Fruit fly (Drosophila melanogaster) whole organism, wandering third instar larva: ENCODE measurements around the gene CG43439.

Source experiments
- Abd-B ChIP-seq: fragments of >200 bp; optimal IDR thresholded peaks from 2 replicates; lab custom pipeline; 2017; ENCODE audit warnings: missing biosample characterization, missing genetic modification characterization
- CG32264 ChIP-seq: fragments of 200-800 bp; sonication (Bioruptor generic); optimal IDR thresholded peaks from 2 replicates; lab custom pipeline; 2016; ENCODE audit warnings: missing biosample characterization, missing genetic modification characterization
- CG9705 ChIP-seq: fragments of 200-800 bp; sonication (Bioruptor generic); optimal IDR thresholded peaks from 2 replicates; lab custom pipeline; 2018; ENCODE audit warnings: missing biosample characterization, mild to moderate bottlenecking, missing genetic modification characterization
- CrebA ChIP-seq: fragments of 200-800 bp; sonication (Bioruptor generic); optimal IDR thresholded peaks from 2 replicates; lab custom pipeline; 2016; ENCODE audit warnings: missing biosample characterization, mild to moderate bottlenecking, missing genetic modification characterization, borderline replicate concordance
- Dfd ChIP-seq: fragments of >200 bp; optimal IDR thresholded peaks from 2 replicates; lab custom pipeline; 2017; ENCODE audit warnings: missing biosample characterization, missing genetic modification characterization
- Dif ChIP-seq: fragments of 200-275, 200-300 bp; sonication (Bioruptor generic); optimal IDR thresholded peaks from 2 replicates; lab custom pipeline; 2018; ENCODE audit warnings: missing biosample characterization, missing genetic modification characterization; ENCODE audit not compliant: partially characterized antibody
- GATAd ChIP-seq: sonication (Bioruptor generic); optimal IDR thresholded peaks from 2 replicates; lab custom pipeline; 2016; ENCODE audit warnings: missing biosample characterization, missing genetic modification characterization
- HLH106 ChIP-seq: fragments of 200-800 bp; optimal IDR thresholded peaks from 3 replicates; lab custom pipeline; 2019; ENCODE audit warnings: missing biosample characterization, mild to moderate bottlenecking, missing genetic modification characterization, moderate library complexity
- Hnf4 ChIP-seq: fragments of 200-800 bp; sonication (Bioruptor generic); optimal IDR thresholded peaks from 2 replicates; lab custom pipeline; 2016; ENCODE audit warnings: missing biosample characterization, mild to moderate bottlenecking, missing genetic modification characterization
- Hr78 ChIP-seq: fragments of >200 bp; optimal IDR thresholded peaks from 2 replicates; lab custom pipeline; 2017; ENCODE audit warnings: missing biosample characterization, missing genetic modification characterization
- Hr83 ChIP-seq: fragments of 200-300 bp; sonication (Bioruptor generic); optimal IDR thresholded peaks from 2 replicates; lab custom pipeline; 2016; ENCODE audit warnings: missing biosample characterization, mild to moderate bottlenecking, missing genetic modification characterization, moderate library complexity; ENCODE audit not compliant: poor library complexity, severe bottlenecking
- Jra ChIP-seq: sonication (Bioruptor generic); optimal IDR thresholded peaks from 2 replicates; lab custom pipeline; 2016; ENCODE audit warnings: missing biosample characterization, missing genetic modification characterization
- Mio ChIP-seq: sonication (Bioruptor generic); optimal IDR thresholded peaks from 2 replicates; lab custom pipeline; 2016; ENCODE audit warnings: missing biosample characterization, missing genetic modification characterization
- Myc ChIP-seq: fragments of >200 bp; optimal IDR thresholded peaks from 2 replicates; lab custom pipeline; 2017
- N ChIP-seq: fragments of >200 bp; optimal IDR thresholded peaks from 2 replicates; lab custom pipeline; 2018; ENCODE audit warnings: missing biosample characterization, missing external identifiers, missing genetic modification characterization
- OdsH ChIP-seq: fragments of 200-800 bp; sonication (Bioruptor generic); optimal IDR thresholded peaks from 2 replicates; lab custom pipeline; 2016; ENCODE audit warnings: missing biosample characterization, mild to moderate bottlenecking, missing genetic modification characterization
- Rel ChIP-seq, 2 experiments: fragments of 200-800 bp; sonication (Bioruptor generic) in 1 of 2; optimal IDR thresholded peaks; 2 replicates in 1 of 2; 3 replicates in 1 of 2; lab custom pipeline; 2016 to 2019; ENCODE audit warnings: mild to moderate bottlenecking in 2 of 2, missing biosample characterization in 2 of 2, missing genetic modification characterization in 2 of 2, moderate library complexity in 1 of 2
- Sp1 ChIP-seq: fragments of 200-800 bp; sonication (Bioruptor generic); optimal IDR thresholded peaks from 3 replicates; lab custom pipeline; 2019; ENCODE audit warnings: missing biosample characterization, mild to moderate bottlenecking, missing genetic modification characterization, moderate library complexity
- Vsx2 ChIP-seq: fragments of 200-300, 225-300 bp; sonication (Bioruptor generic); optimal IDR thresholded peaks from 2 replicates; lab custom pipeline; 2018; ENCODE audit warnings: missing biosample characterization, missing genetic modification characterization; ENCODE audit not compliant: partially characterized antibody
- br ChIP-seq: fragments of 200-800 bp; sonication (Bioruptor generic); optimal IDR thresholded peaks from 2 replicates; lab custom pipeline; 2016; ENCODE audit warnings: missing biosample characterization, missing genetic modification characterization
- brk ChIP-seq: fragments of 200-800 bp; sonication (Bioruptor generic); optimal IDR thresholded peaks from 2 replicates; lab custom pipeline; 2016; ENCODE audit warnings: missing biosample characterization, mild to moderate bottlenecking, missing genetic modification characterization
- dl ChIP-seq, 2 experiments: fragments of 175-275, 200-275 bp in 1 of 2; fragments of 200-275 bp in 1 of 2; sonication (Bioruptor generic); optimal IDR thresholded peaks; lab custom pipeline; 2018; ENCODE audit warnings: mild to moderate bottlenecking in 2 of 2, missing biosample characterization in 2 of 2, missing genetic modification characterization in 2 of 2, moderate library complexity in 2 of 2; ENCODE audit not compliant: partially characterized antibody in 2 of 2, insufficient read depth in 1 of 2
- dmrt93B ChIP-seq: fragments of 200-800 bp; sonication (Bioruptor generic); optimal IDR thresholded peaks from 2 replicates; lab custom pipeline; 2018; ENCODE audit warnings: missing biosample characterization, mild to moderate bottlenecking, missing genetic modification characterization
- dsf ChIP-seq: sonication (Bioruptor generic); optimal IDR thresholded peaks from 2 replicates; lab custom pipeline; 2016; ENCODE audit warnings: missing biosample characterization, missing genetic modification characterization, borderline replicate concordance
- ey ChIP-seq: fragments of 200-800 bp; sonication (Bioruptor generic); optimal IDR thresholded peaks from 2 replicates; lab custom pipeline; 2016; ENCODE audit warnings: missing biosample characterization, missing genetic modification characterization
- foxo ChIP-seq, 2 experiments: fragments of 200-800 bp; sonication (Bioruptor generic); optimal IDR thresholded peaks; 2 replicates in 1 of 2; 3 replicates in 1 of 2; lab custom pipeline; 2016 to 2017; ENCODE audit warnings: missing biosample characterization in 2 of 2, missing genetic modification characterization in 2 of 2
- fru ChIP-seq: fragments of 200-800 bp; sonication (Bioruptor generic); optimal IDR thresholded peaks from 3 replicates; lab custom pipeline; 2016; ENCODE audit warnings: missing biosample characterization, mild to moderate bottlenecking, missing genetic modification characterization
- h ChIP-seq: fragments of 200-800 bp; sonication (Bioruptor generic); optimal IDR thresholded peaks from 3 replicates; lab custom pipeline; 2016; ENCODE audit warnings: missing biosample characterization, mild to moderate bottlenecking, missing genetic modification characterization
- jim ChIP-seq: fragments of 175-275, 200-325 bp; sonication (Bioruptor generic); optimal IDR thresholded peaks from 2 replicates; lab custom pipeline; 2016; ENCODE audit warnings: missing biosample characterization, mild to moderate bottlenecking, missing genetic modification characterization
- lola ChIP-seq: fragments of >200 bp; optimal IDR thresholded peaks from 2 replicates; lab custom pipeline; 2017; ENCODE audit warnings: missing biosample characterization, missing genetic modification characterization
- pan ChIP-seq: fragments of >200 bp; optimal IDR thresholded peaks from 2 replicates; lab custom pipeline; 2017
- psq ChIP-seq: fragments of 200-800 bp; sonication (Bioruptor generic); optimal IDR thresholded peaks from 3 replicates; lab custom pipeline; 2017; ENCODE audit warnings: missing biosample characterization, mild to moderate bottlenecking, missing genetic modification characterization, moderate library complexity
- rgr ChIP-seq: fragments of 200-800 bp; sonication (Bioruptor generic); optimal IDR thresholded peaks from 3 replicates; lab custom pipeline; 2016; ENCODE audit warnings: missing biosample characterization, mild to moderate bottlenecking, missing genetic modification characterization
- sage ChIP-seq: fragments of 200-800 bp; sonication (Bioruptor generic); optimal IDR thresholded peaks from 2 replicates; lab custom pipeline; 2016; ENCODE audit warnings: missing biosample characterization, mild to moderate bottlenecking, missing genetic modification characterization
- sv ChIP-seq: fragments of 200-800 bp; sonication (Bioruptor generic); optimal IDR thresholded peaks from 3 replicates; lab custom pipeline; 2016; ENCODE audit warnings: missing biosample characterization, missing genetic modification characterization
- tai ChIP-seq: sonication (Bioruptor generic); optimal IDR thresholded peaks from 2 replicates; lab custom pipeline; 2016; ENCODE audit warnings: missing biosample characterization, missing genetic modification characterization
- usp ChIP-seq: fragments of >200 bp; optimal IDR thresholded peaks from 2 replicates; lab custom pipeline; 2017; ENCODE audit warnings: missing biosample characterization, missing genetic modification characterization
- woc ChIP-seq: sonication (Bioruptor generic); optimal IDR thresholded peaks from 2 replicates; lab custom pipeline; 2016; ENCODE audit warnings: missing biosample characterization, mild to moderate bottlenecking, missing genetic modification characterization

CG43439 gene

DNA sequence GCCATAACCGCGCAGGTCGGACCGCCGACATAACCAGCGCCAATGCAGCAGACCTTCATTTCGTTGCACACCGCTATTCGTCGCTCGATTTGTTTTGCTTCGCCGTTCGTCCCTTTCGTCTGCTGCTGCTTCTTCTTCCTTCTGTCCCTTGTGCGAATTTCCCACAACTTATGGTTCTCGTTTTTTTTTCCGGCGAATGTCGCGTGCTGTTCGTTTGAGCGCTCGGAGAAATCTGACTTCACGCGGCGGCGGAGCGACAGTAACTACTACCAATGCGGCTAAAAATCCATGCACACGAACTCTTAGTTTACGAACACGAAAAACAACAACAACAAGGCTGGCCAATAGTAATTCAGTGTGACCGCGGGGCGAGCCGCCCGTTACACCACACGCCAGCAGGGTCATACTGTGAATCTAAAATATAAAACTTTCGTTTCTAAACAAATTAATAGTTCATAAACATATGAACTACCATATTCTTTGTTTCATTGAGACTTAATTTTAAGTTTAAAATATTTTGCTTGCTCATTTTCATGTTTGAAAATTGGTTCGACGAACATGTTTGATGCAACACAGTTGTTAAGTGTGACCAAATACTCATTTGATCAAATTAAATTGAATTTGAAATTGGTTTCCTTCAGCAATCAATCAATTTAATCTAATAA lies 19.8 kb downstream of the CG43439 start, which contains the start of gene sgl:
Gene sgl, minus strand, starts transcription at position 271 of the 665 bp plus-strand sequence.
- no peak for TF ChIP-seq HLH106 (tag; lab: Kevin White, UChicago)
- TF ChIP-seq Mio (GFP tag; lab: Kevin White, UChicago): no peak
- no peak for TF ChIP-seq Hnf4 (GFP tag; lab: Kevin White, UChicago)
- TF ChIP-seq sage (GFP tag; lab: Kevin White, UChicago): no peak
- no peak for TF ChIP-seq Vsx2 (GFP tag; lab: Kevin White, UChicago)
- TF ChIP-seq sv (GFP tag; lab: Kevin White, UChicago): no peak
- no peak for TF ChIP-seq dsf (GFP tag; lab: Kevin White, UChicago)
- peak; percentile 29 for TF ChIP-seq Hr83 (GFP tag; lab: Kevin White, UChicago)
- peak; percentile 99 for TF ChIP-seq fru (GFP tag; lab: Kevin White, UChicago)
- peak; percentile 76 for TF ChIP-seq h (GFP tag; lab: Kevin White, UChicago)
- TF ChIP-seq tai: no peak
- TF ChIP-seq Dif: peak; percentile 26
- no peak for TF ChIP-seq lola (GFP tag; lab: Kevin White, UChicago)
- TF ChIP-seq br (GFP tag; lab: Kevin White, UChicago): peak; percentile 59
- no peak for TF ChIP-seq pan (lab: Kevin White, UChicago)
- TF ChIP-seq jim (GFP tag; lab: Kevin White, UChicago): peak; percentile 75
- no peak for TF ChIP-seq GATAd (GFP tag; lab: Kevin White, UChicago)
- TF ChIP-seq CG32264 (GFP tag; lab: Kevin White, UChicago): no peak
- TF ChIP-seq brk (GFP tag; lab: Kevin White, UChicago): no peak
- TF ChIP-seq Rel (GFP tag; optimal IDR thresholded peaks at IDR 0.05; lab: Kevin White, UChicago): no peak
- no peak for TF ChIP-seq Rel (tag; optimal IDR thresholded peaks at IDR 0.05; lab: Kevin White, UChicago)
- no peak for TF ChIP-seq ey (GFP tag; lab: Kevin White, UChicago)
- no peak for TF ChIP-seq dl (GFP tag; optimal IDR thresholded peaks at IDR 0.05; lab: Kevin White, UChicago; ENCODE audit: insufficient read depth in 1 of 2, partially characterized antibody in 2 of 2)
- TF ChIP-seq Sp1 (GFP tag; lab: Kevin White, UChicago): peak; percentile 63
- no peak for TF ChIP-seq CrebA
- TF ChIP-seq Jra: peak; percentile 54
- TF ChIP-seq usp (GFP tag; lab: Kevin White, UChicago): no peak
- peak in 1 of 2 experiments; percentile 23 for TF ChIP-seq foxo (GFP tag; optimal IDR thresholded peaks at IDR 0.05; lab: Kevin White, UChicago)
- no peak for TF ChIP-seq Abd-B (GFP tag; lab: Kevin White, UChicago)
- TF ChIP-seq Hr78 (GFP tag; lab: Kevin White, UChicago): no peak
- TF ChIP-seq Myc (lab: Kevin White, UChicago): no peak
- TF ChIP-seq psq (GFP tag; lab: Kevin White, UChicago): peak; percentile 100
- TF ChIP-seq woc (GFP tag; lab: Kevin White, UChicago): peak; percentile 69
- TF ChIP-seq CG9705: peak; percentile 4
- no peak for TF ChIP-seq dmrt93B
- no peak for TF ChIP-seq N (GFP tag; lab: Kevin White, UChicago)
- TF ChIP-seq OdsH (GFP tag; lab: Kevin White, UChicago): peak; percentile 22
- TF ChIP-seq Dfd (GFP tag; lab: Kevin White, UChicago): no peak
- TF ChIP-seq rgr: peak; percentile 40

dm6 chr3L:6963792-6964487 lies 20.4 kb downstream of the CG43439 start:
- no peak for TF ChIP-seq Jra
- TF ChIP-seq Hr83 (GFP tag; lab: Kevin White, UChicago): no peak
- TF ChIP-seq lola (GFP tag; lab: Kevin White, UChicago): no peak
- no peak for TF ChIP-seq Dif
- TF ChIP-seq CG9705: no peak
- no peak for TF ChIP-seq Hr78 (GFP tag; lab: Kevin White, UChicago)
- no peak for TF ChIP-seq jim (GFP tag; lab: Kevin White, UChicago)
- TF ChIP-seq Abd-B (GFP tag; lab: Kevin White, UChicago): no peak
- no peak for TF ChIP-seq Myc (lab: Kevin White, UChicago)
- no peak for TF ChIP-seq Sp1 (GFP tag; lab: Kevin White, UChicago)
- no peak for TF ChIP-seq dmrt93B
- no peak for TF ChIP-seq HLH106 (tag; lab: Kevin White, UChicago)
- peak; percentile 59 for TF ChIP-seq woc (GFP tag; lab: Kevin White, UChicago)
- TF ChIP-seq tai: no peak
- no peak for TF ChIP-seq CrebA
- TF ChIP-seq dl (GFP tag; optimal IDR thresholded peaks at IDR 0.05; lab: Kevin White, UChicago; ENCODE audit: insufficient read depth in 1 of 2, partially characterized antibody in 2 of 2): no peak
- no peak for TF ChIP-seq Dfd (GFP tag; lab: Kevin White, UChicago)
- no peak for TF ChIP-seq Mio (GFP tag; lab: Kevin White, UChicago)
- TF ChIP-seq br (GFP tag; lab: Kevin White, UChicago): peak; percentile 22
- TF ChIP-seq sv (GFP tag; lab: Kevin White, UChicago): peak; percentile 74
- no peak for TF ChIP-seq dsf (GFP tag; lab: Kevin White, UChicago)
- no peak for TF ChIP-seq GATAd (GFP tag; lab: Kevin White, UChicago)
- peak in 1 of 2 experiments; percentile 24 for TF ChIP-seq foxo (GFP tag; optimal IDR thresholded peaks at IDR 0.05; lab: Kevin White, UChicago)
- TF ChIP-seq Rel (GFP tag; optimal IDR thresholded peaks at IDR 0.05; lab: Kevin White, UChicago): no peak
- peak; percentile 78 for TF ChIP-seq Rel (tag; optimal IDR thresholded peaks at IDR 0.05; lab: Kevin White, UChicago)
- TF ChIP-seq N (GFP tag; lab: Kevin White, UChicago): peak; percentile 16
- no peak for TF ChIP-seq sage (GFP tag; lab: Kevin White, UChicago)
- TF ChIP-seq OdsH (GFP tag; lab: Kevin White, UChicago): peak; percentile 67
- no peak for TF ChIP-seq h (GFP tag; lab: Kevin White, UChicago)
- peak; percentile 60 for TF ChIP-seq rgr
- TF ChIP-seq CG32264 (GFP tag; lab: Kevin White, UChicago): no peak
- TF ChIP-seq psq (GFP tag; lab: Kevin White, UChicago): no peak
- TF ChIP-seq Hnf4 (GFP tag; lab: Kevin White, UChicago): peak; percentile 58
- peak; percentile 39 for TF ChIP-seq fru (GFP tag; lab: Kevin White, UChicago)
- TF ChIP-seq brk (GFP tag; lab: Kevin White, UChicago): no peak
- no peak for TF ChIP-seq Vsx2 (GFP tag; lab: Kevin White, UChicago)
- no peak for TF ChIP-seq usp (GFP tag; lab: Kevin White, UChicago)
- TF ChIP-seq ey (GFP tag; lab: Kevin White, UChicago): peak; percentile 72
